Fruit fly (Drosophila melanogaster): ENCODE data around the gene alpha-Man-IIb.

Gene alpha-Man-IIb

dm6 chr3R:15802006-15802405 lies 2.0 kb upstream of the alpha-Man-IIb start, which contains the start of gene CG9593:
Gene CG9593 (plus strand): TSS chr3R:15802275.
- TF ChIP-seq CG7101 (tag; optimal IDR thresholded peaks at IDR 0.05) (no peak), toe (GFP tag; optimal IDR thresholded peaks at IDR 0.05) (no peak), cic (GFP tag; optimal IDR thresholded peaks at IDR 0.05) (no peak), Crg-1 (GFP tag; optimal IDR thresholded peaks at IDR 0.05) (no peak), kay (GFP tag; ENCODE audit: borderline replicate concordance) (no peak), CG11617 (GFP tag; optimal IDR thresholded peaks at IDR 0.05) (no peak), tj (GFP tag; optimal IDR thresholded peaks at IDR 0.05) (no peak), ovo (GFP tag; optimal IDR thresholded peaks at IDR 0.05) (no peak), cnc (optimal IDR thresholded peaks at IDR 0.05) (no peak), Hr96 (GFP tag; optimal IDR thresholded peaks at IDR 0.05) (no peak), pad (GFP tag; optimal IDR thresholded peaks at IDR 0.05) (no peak), CG1620 (GFP tag; optimal IDR thresholded peaks at IDR 0.05) (no peak), CG7045 (GFP tag; optimal IDR thresholded peaks at IDR 0.05) (no peak), CG5204 (GFP tag; optimal IDR thresholded peaks at IDR 0.05) (no peak), CG33017 (tag; optimal IDR thresholded peaks at IDR 0.05) (no peak)

dm6 chr3R:15804678-15805077 lies 630 bp downstream of the alpha-Man-IIb start:
- no peak for TF ChIP-seq CG7101 (tag; optimal IDR thresholded peaks at IDR 0.05)
- TF ChIP-seq Mnt (GFP tag; optimal IDR thresholded peaks at IDR 0.05): no peak
- no peak for TF ChIP-seq Hr96 (GFP tag; optimal IDR thresholded peaks at IDR 0.05)
- no peak for TF ChIP-seq bab1 (GFP tag; optimal IDR thresholded peaks at IDR 0.05)
- no peak for TF ChIP-seq cic (GFP tag; optimal IDR thresholded peaks at IDR 0.05)
- TF ChIP-seq CG7045 (GFP tag; optimal IDR thresholded peaks at IDR 0.05): no peak
- no peak for TF ChIP-seq CG11617 (GFP tag; optimal IDR thresholded peaks at IDR 0.05)
- no peak for TF ChIP-seq kay (GFP tag; ENCODE audit: borderline replicate concordance)
- TF ChIP-seq toe (GFP tag; optimal IDR thresholded peaks at IDR 0.05): no peak
- no peak for TF ChIP-seq CG12768 (GFP tag; optimal IDR thresholded peaks at IDR 0.05)
- no peak for TF ChIP-seq cnc (optimal IDR thresholded peaks at IDR 0.05)
- TF ChIP-seq tj (GFP tag; optimal IDR thresholded peaks at IDR 0.05): no peak
- TF ChIP-seq CG1620 (GFP tag; optimal IDR thresholded peaks at IDR 0.05): no peak
- no peak for TF ChIP-seq Crg-1 (GFP tag; optimal IDR thresholded peaks at IDR 0.05)
- TF ChIP-seq CG14711 (tag; optimal IDR thresholded peaks at IDR 0.05): no peak
- TF ChIP-seq Clk (GFP tag; optimal IDR thresholded peaks at IDR 0.05): no peak

dm6 chr3R:15806341-15806740 lies 2.3 kb downstream of the alpha-Man-IIb start:
- TF ChIP-seq Crg-1 (GFP tag; optimal IDR thresholded peaks at IDR 0.05) (no peak), kay (GFP tag; ENCODE audit: borderline replicate concordance) (no peak), CG1620 (GFP tag; optimal IDR thresholded peaks at IDR 0.05) (no peak), cnc (optimal IDR thresholded peaks at IDR 0.05) (no peak), bab1 (GFP tag; optimal IDR thresholded peaks at IDR 0.05) (no peak), CG7101 (tag; optimal IDR thresholded peaks at IDR 0.05) (no peak), CG33017 (tag; optimal IDR thresholded peaks at IDR 0.05) (no peak), ovo (GFP tag; optimal IDR thresholded peaks at IDR 0.05) (no peak), CG11617 (GFP tag; optimal IDR thresholded peaks at IDR 0.05) (no peak), pad (GFP tag; optimal IDR thresholded peaks at IDR 0.05) (no peak), Hr96 (GFP tag; optimal IDR thresholded peaks at IDR 0.05) (no peak), cic (GFP tag; optimal IDR thresholded peaks at IDR 0.05) (no peak), Mnt (GFP tag; optimal IDR thresholded peaks at IDR 0.05) (no peak), toe (GFP tag; optimal IDR thresholded peaks at IDR 0.05) (no peak), CG14711 (tag; optimal IDR thresholded peaks at IDR 0.05) (no peak), CG12768 (GFP tag; optimal IDR thresholded peaks at IDR 0.05) (no peak)

- TF ChIP-seq CG7101 (tag; optimal IDR thresholded peaks at IDR 0.05) (no peak), CG33017 (tag; optimal IDR thresholded peaks at IDR 0.05) (no peak), cic (GFP tag; optimal IDR thresholded peaks at IDR 0.05) (no peak), Clk (GFP tag; optimal IDR thresholded peaks at IDR 0.05) (no peak), pad (GFP tag; optimal IDR thresholded peaks at IDR 0.05) (no peak)
Observed at dm6 chr3R:15807306-15807705, 3.3 kb downstream of the alpha-Man-IIb start.

- TF ChIP-seq CG7101 (tag; optimal IDR thresholded peaks at IDR 0.05): no peak
- no peak for TF ChIP-seq ovo (GFP tag; optimal IDR thresholded peaks at IDR 0.05)
- TF ChIP-seq CG11617 (GFP tag; optimal IDR thresholded peaks at IDR 0.05): no peak
- TF ChIP-seq Hr96 (GFP tag; optimal IDR thresholded peaks at IDR 0.05): no peak
- TF ChIP-seq bab1 (GFP tag; optimal IDR thresholded peaks at IDR 0.05): no peak
- TF ChIP-seq cnc (optimal IDR thresholded peaks at IDR 0.05): no peak
- TF ChIP-seq CG14711 (tag; optimal IDR thresholded peaks at IDR 0.05): no peak
- TF ChIP-seq tj (GFP tag; optimal IDR thresholded peaks at IDR 0.05): no peak
- TF ChIP-seq kay (GFP tag; ENCODE audit: borderline replicate concordance): no peak
- no peak for TF ChIP-seq cic (GFP tag; optimal IDR thresholded peaks at IDR 0.05)
- no peak for TF ChIP-seq CG5204 (GFP tag; optimal IDR thresholded peaks at IDR 0.05)
- TF ChIP-seq Clk (GFP tag; optimal IDR thresholded peaks at IDR 0.05): no peak
- TF ChIP-seq toe (GFP tag; optimal IDR thresholded peaks at IDR 0.05): no peak
- no peak for TF ChIP-seq CG1620 (GFP tag; optimal IDR thresholded peaks at IDR 0.05)
- TF ChIP-seq pad (GFP tag; optimal IDR thresholded peaks at IDR 0.05): no peak
- TF ChIP-seq CG7045 (GFP tag; optimal IDR thresholded peaks at IDR 0.05): no peak
- TF ChIP-seq CG33017 (tag; optimal IDR thresholded peaks at IDR 0.05): no peak
- no peak for TF ChIP-seq Crg-1 (GFP tag; optimal IDR thresholded peaks at IDR 0.05)
- TF ChIP-seq Mnt (GFP tag; optimal IDR thresholded peaks at IDR 0.05): no peak
Observed at dm6 chr3R:15807877-15808381, 3.9 kb downstream of the alpha-Man-IIb start.

dm6 chr3R:15810369-15810768 lies 6.3 kb downstream of the alpha-Man-IIb start:
- TF ChIP-seq CG7045 (GFP tag; optimal IDR thresholded peaks at IDR 0.05): no peak
- TF ChIP-seq Crg-1 (GFP tag; optimal IDR thresholded peaks at IDR 0.05): no peak
- no peak for TF ChIP-seq CG14711 (tag; optimal IDR thresholded peaks at IDR 0.05)
- TF ChIP-seq Mnt (GFP tag; optimal IDR thresholded peaks at IDR 0.05): no peak
- no peak for TF ChIP-seq kay (GFP tag; ENCODE audit: borderline replicate concordance)
- TF ChIP-seq CG7101 (tag; optimal IDR thresholded peaks at IDR 0.05): no peak
- TF ChIP-seq CG5204 (GFP tag; optimal IDR thresholded peaks at IDR 0.05): no peak
- no peak for TF ChIP-seq cic (GFP tag; optimal IDR thresholded peaks at IDR 0.05)
- TF ChIP-seq toe (GFP tag; optimal IDR thresholded peaks at IDR 0.05): no peak
- TF ChIP-seq CG33017 (tag; optimal IDR thresholded peaks at IDR 0.05): no peak
- no peak for TF ChIP-seq bab1 (GFP tag; optimal IDR thresholded peaks at IDR 0.05)
- no peak for TF ChIP-seq tj (GFP tag; optimal IDR thresholded peaks at IDR 0.05)
- TF ChIP-seq Clk (GFP tag; optimal IDR thresholded peaks at IDR 0.05): no peak
- no peak for TF ChIP-seq cnc (optimal IDR thresholded peaks at IDR 0.05)

All from whole organism, adult.